Worm (Caenorhabditis elegans) whole organism, midembryonic: Measurements from ENCODE around the gene vha-4.

Experiments used
- klf-2 ChIP-seq: fragments of 200-800 bp; sonication (Bioruptor generic); conservative IDR thresholded peaks from 2 replicates; pipeline ENCODE4 v1.3.6; 2022; ENCODE audit warnings: missing genetic modification reagents, missing genetic modification characterization, missing compliant biosample characterization
- ref-1 ChIP-seq: fragments of 200-800 bp; sonication (Bioruptor generic); conservative IDR thresholded peaks from 2 replicates; pipeline ENCODE4 v1.3.6; 2022; ENCODE audit warnings: missing genetic modification reagents, missing genetic modification characterization, missing compliant biosample characterization

- no peak for TF ChIP-seq ref-1 (GFP tag; lab: Robert Waterston, UW)
- no peak for TF ChIP-seq klf-2 (GFP tag; lab: Robert Waterston, UW)
These were observed 16.1 kb upstream of the vha-4 start for ce11 chrII:7895190-7895589.
